Fruit fly (Drosophila melanogaster) whole organism, embryonic: ENCODE results near the gene BthD.
A peak's percentile ranks its signal among the peaks of the same experiment; 100 is the strongest.

ENCODE experiments used
- Adf1 ChIP-seq: fragments of 200-800 bp; sonication (Bioruptor generic); IDR thresholded peaks from 2 replicates; pipeline ENCODE4 v1.3.6; 2022; ENCODE audit warnings: missing biosample characterization, missing genetic modification characterization
- Awh ChIP-seq: fragments of 200-800 bp; sonication (Bioruptor generic); IDR thresholded peaks from 2 replicates; pipeline ENCODE4, ENCODE4 v1.3.6; 2022; ENCODE audit warnings: missing biosample characterization, missing genetic modification characterization
- Bgb ChIP-seq: fragments of 200-800 bp; sonication (Bioruptor generic); IDR thresholded peaks from 2 replicates; pipeline ENCODE4 v1.3.6; 2022; ENCODE audit warnings: missing biosample characterization, missing genetic modification characterization; ENCODE audit not compliant: partially characterized antibody
- Bteb2 ChIP-seq: fragments of 200-800 bp; sonication (Bioruptor generic); optimal IDR thresholded peaks from 2 replicates; lab custom pipeline; 2016; ENCODE audit warnings: missing biosample characterization, missing genetic modification characterization
- CG10321 ChIP-seq: fragments of 200-800 bp; sonication (Bioruptor generic); IDR thresholded peaks from 2 replicates; pipeline ENCODE4 v1.3.6; 2022; ENCODE audit warnings: missing biosample characterization, missing genetic modification characterization
- CG10979 ChIP-seq: fragments of 200-800 bp; sonication (Bioruptor generic); optimal IDR thresholded peaks from 2 replicates; lab custom pipeline; 2018; ENCODE audit warnings: missing biosample characterization, mild to moderate bottlenecking, missing genetic modification characterization, moderate library complexity
- CG11723 ChIP-seq: fragments of 200-800 bp; sonication (Bioruptor generic); optimal IDR thresholded peaks from 2 replicates; lab custom pipeline; 2017; ENCODE audit warnings: missing biosample characterization, mild to moderate bottlenecking, missing genetic modification characterization
- CG13424 ChIP-seq: fragments of 200-800 bp; sonication (Bioruptor generic); optimal IDR thresholded peaks from 2 replicates; lab custom pipeline; 2019; ENCODE audit warnings: missing biosample characterization, mild to moderate bottlenecking, missing genetic modification characterization, moderate library complexity
- CG15601 ChIP-seq: fragments of 200-800 bp; sonication (Bioruptor generic); optimal IDR thresholded peaks from 3 replicates; lab custom pipeline; 2019; ENCODE audit warnings: missing biosample characterization, mild to moderate bottlenecking, missing genetic modification characterization, moderate library complexity
- CG15696 ChIP-seq: fragments of 200-800 bp; sonication (Bioruptor generic); optimal IDR thresholded peaks from 2 replicates; lab custom pipeline; 2019; ENCODE audit warnings: missing biosample characterization, mild to moderate bottlenecking, missing genetic modification characterization, moderate library complexity
- CG1602 ChIP-seq: fragments of 200-800 bp; sonication (Bioruptor generic); optimal IDR thresholded peaks from 3 replicates; lab custom pipeline; 2016; ENCODE audit warnings: missing biosample characterization, missing genetic modification characterization
- CG1647 ChIP-seq: fragments of 200-800 bp; sonication (Bioruptor generic); optimal IDR thresholded peaks from 3 replicates; lab custom pipeline; 2016; ENCODE audit warnings: missing biosample characterization, missing genetic modification characterization
- CG17612 ChIP-seq: fragments of 200-800 bp; sonication (Bioruptor generic); IDR thresholded peaks from 2 replicates; pipeline ENCODE4 v1.3.6; 2022; ENCODE audit warnings: missing biosample characterization, missing genetic modification characterization
- CG1832 ChIP-seq: fragments of 200-800 bp; sonication (Bioruptor generic); optimal IDR thresholded peaks from 2 replicates; lab custom pipeline; 2017; ENCODE audit warnings: missing biosample characterization, mild to moderate bottlenecking, missing genetic modification characterization, inconsistent platforms
- CG31441 ChIP-seq: fragments of 200-800 bp; sonication (Bioruptor generic); IDR thresholded peaks from 2 replicates; pipeline ENCODE4 v1.3.6; 2022; ENCODE audit warnings: missing biosample characterization, missing genetic modification characterization
- CG33557 ChIP-seq: fragments of 200-800 bp; sonication (Bioruptor generic); optimal IDR thresholded peaks from 2 replicates; lab custom pipeline; 2019; ENCODE audit warnings: missing biosample characterization, mild to moderate bottlenecking, missing genetic modification characterization, moderate library complexity
- CG3726 ChIP-seq: fragments of 200-800 bp; sonication (Bioruptor generic); IDR thresholded peaks from 3 replicates; pipeline ENCODE4, ENCODE4 v1.3.6; 2022; ENCODE audit warnings: missing biosample characterization, missing genetic modification characterization
- CG4404 ChIP-seq: fragments of 200-800 bp; sonication (Bioruptor generic); IDR thresholded peaks from 2 replicates; pipeline ENCODE4 v1.3.6; 2022; ENCODE audit warnings: missing biosample characterization, missing genetic modification characterization
- CG6175 ChIP-seq: fragments of 200-800 bp; sonication (Bioruptor generic); IDR thresholded peaks from 3 replicates; pipeline ENCODE4 v1.3.6; 2022; ENCODE audit warnings: missing biosample characterization, missing genetic modification characterization
- CG6272 ChIP-seq: fragments of 200-800 bp; sonication (Bioruptor generic); IDR thresholded peaks from 2 replicates; pipeline ENCODE4 v1.3.6; 2022; ENCODE audit warnings: missing biosample characterization, missing genetic modification characterization
- CG6791 ChIP-seq: fragments of 200-800 bp; sonication (Bioruptor generic); IDR thresholded peaks from 3 replicates; pipeline ENCODE4 v1.3.6; 2022; ENCODE audit warnings: missing biosample characterization, missing genetic modification characterization; ENCODE audit not compliant: partially characterized antibody
- CG7745 ChIP-seq: fragments of 200-800 bp; sonication (Bioruptor generic); optimal IDR thresholded peaks from 2 replicates; lab custom pipeline; 2018; ENCODE audit warnings: missing biosample characterization, mild to moderate bottlenecking, missing genetic modification characterization, moderate library complexity
- CG8478 ChIP-seq: fragments of >200 bp; optimal IDR thresholded peaks from 2 replicates; lab custom pipeline; 2018
- Dip3 ChIP-seq: fragments of 200-800 bp; sonication (Bioruptor generic); optimal IDR thresholded peaks from 3 replicates; lab custom pipeline; 2016; ENCODE audit warnings: missing biosample characterization, missing genetic modification characterization
- H15 ChIP-seq: fragments of 200-800 bp; sonication (Bioruptor generic); IDR thresholded peaks from 3 replicates; pipeline ENCODE4 v1.3.6; 2022; ENCODE audit warnings: missing biosample characterization, missing genetic modification characterization
- Hsf ChIP-seq: fragments of 200-800 bp; sonication (Bioruptor generic); optimal IDR thresholded peaks from 3 replicates; lab custom pipeline; 2016; ENCODE audit warnings: missing biosample characterization, missing genetic modification characterization
- Myb ChIP-seq: fragments of 200-800 bp; sonication (Bioruptor generic); optimal IDR thresholded peaks from 2 replicates; lab custom pipeline; 2016; ENCODE audit warnings: missing biosample characterization, missing genetic modification characterization
- Optix ChIP-seq: fragments of 200-800 bp; sonication (Bioruptor generic); IDR thresholded peaks from 3 replicates; pipeline ENCODE4 v1.3.6; 2022; ENCODE audit warnings: missing biosample characterization, missing genetic modification characterization
- Scr ChIP-seq: fragments of 200-800 bp; sonication (Bioruptor generic); IDR thresholded peaks from 2 replicates; pipeline ENCODE4 v1.3.6; 2022; ENCODE audit warnings: missing biosample characterization, missing genetic modification characterization; ENCODE audit not compliant: partially characterized antibody
- Stat92E ChIP-seq, 3 experiments: fragments of >200 bp in 2 of 3; fragments of 200-800 bp in 1 of 3; sonication (Bioruptor generic) in 1 of 3; optimal IDR thresholded peaks; 2 replicates each; lab custom pipeline; 2017 to 2019; ENCODE audit warnings: missing biosample characterization in 3 of 3, missing genetic modification characterization in 3 of 3, mild to moderate bottlenecking in 1 of 3, moderate library complexity in 1 of 3
- Tbp ChIP-seq: fragments of >200 bp; optimal IDR thresholded peaks from 2 replicates; lab custom pipeline; 2018; ENCODE audit warnings: missing biosample characterization, missing genetic modification characterization
- corto ChIP-seq: fragments of 200-800 bp; sonication (Bioruptor generic); optimal IDR thresholded peaks from 2 replicates; lab custom pipeline; 2016; ENCODE audit warnings: missing biosample characterization, mild to moderate bottlenecking, missing genetic modification characterization, moderate library complexity
- dan ChIP-seq: fragments of 200-800 bp; sonication (Bioruptor generic); IDR thresholded peaks from 2 replicates; pipeline ENCODE4 v1.3.6; 2022; ENCODE audit warnings: missing biosample characterization, missing genetic modification characterization
- ewg ChIP-seq: fragments of 200-800 bp; sonication (Bioruptor generic); optimal IDR thresholded peaks from 3 replicates; lab custom pipeline; 2017; ENCODE audit warnings: mild to moderate bottlenecking, missing biosample characterization, missing genetic modification reagents, missing genetic modification characterization
- fd102C ChIP-seq: fragments of 200-800 bp; sonication (Bioruptor generic); optimal IDR thresholded peaks from 2 replicates; lab custom pipeline; 2018; ENCODE audit warnings: missing biosample characterization, mild to moderate bottlenecking, missing genetic modification characterization, moderate library complexity
- fru ChIP-seq: fragments of >200 bp; optimal IDR thresholded peaks from 2 replicates; lab custom pipeline; 2017
- gcm ChIP-seq: fragments of 200-800 bp; sonication (Bioruptor generic); optimal IDR thresholded peaks from 2 replicates; lab custom pipeline; 2019; ENCODE audit warnings: missing biosample characterization, mild to moderate bottlenecking, missing genetic modification characterization, moderate library complexity
- lab ChIP-seq: fragments of 200-800 bp; sonication (Bioruptor generic); optimal IDR thresholded peaks from 3 replicates; lab custom pipeline; 2017; ENCODE audit warnings: missing biosample characterization, missing genetic modification characterization, mild to moderate bottlenecking, moderate library complexity, missing genetic modification reagents
- pfk ChIP-seq: fragments of 200-800 bp; sonication (Bioruptor generic); optimal IDR thresholded peaks from 2 replicates; lab custom pipeline; 2018; ENCODE audit warnings: missing biosample characterization, mild to moderate bottlenecking, missing genetic modification characterization, moderate library complexity
- phol ChIP-seq: fragments of 200-800 bp; sonication (Bioruptor generic); optimal IDR thresholded peaks from 3 replicates; lab custom pipeline; 2018; ENCODE audit warnings: missing biosample characterization, mild to moderate bottlenecking, missing genetic modification characterization, moderate library complexity
- pros ChIP-seq: fragments of 200-800 bp; sonication (Bioruptor generic); optimal IDR thresholded peaks from 3 replicates; lab custom pipeline; 2019; ENCODE audit warnings: missing biosample characterization, mild to moderate bottlenecking, missing genetic modification characterization, moderate library complexity
- rib ChIP-seq: fragments of 200-800 bp; sonication (Bioruptor generic); IDR thresholded peaks from 2 replicates; pipeline ENCODE4 v1.3.6; 2022; ENCODE audit warnings: missing biosample characterization, missing genetic modification characterization
- sc ChIP-seq, 3 experiments: fragments of >200 bp in 2 of 3; fragments of 200-800 bp in 1 of 3; sonication (Bioruptor generic) in 1 of 3; optimal IDR thresholded peaks; 2 replicates in 2 of 3; 3 replicates in 1 of 3; lab custom pipeline; 2017; ENCODE audit warnings: mild to moderate bottlenecking in 1 of 3, missing biosample characterization in 1 of 3, missing genetic modification characterization in 1 of 3, missing genetic modification reagents in 1 of 3
- slbo ChIP-seq: fragments of 200-800 bp; sonication (Bioruptor generic); IDR thresholded peaks from 2 replicates; pipeline ENCODE4 v1.3.6; 2022; ENCODE audit warnings: missing biosample characterization, missing genetic modification characterization
- slou ChIP-seq: fragments of 200-800 bp; sonication (Bioruptor generic); optimal IDR thresholded peaks from 3 replicates; lab custom pipeline; 2016; ENCODE audit warnings: missing biosample characterization, missing genetic modification characterization
- sob ChIP-seq: fragments of 200-800 bp; sonication (Bioruptor generic); IDR thresholded peaks from 2 replicates; pipeline ENCODE4 v1.3.6; 2022; ENCODE audit warnings: missing biosample characterization, missing genetic modification characterization
- vnd ChIP-seq: fragments of 200-800 bp; sonication (Bioruptor generic); IDR thresholded peaks from 3 replicates; pipeline ENCODE4 v1.3.6; 2022; ENCODE audit warnings: missing biosample characterization, missing genetic modification characterization; ENCODE audit not compliant: partially characterized antibody

Gene BthD

dm6 chrX:13563483-13564443 is 48.2 kb upstream of the BthD start, which contains the start of the genes CG46311 and Tpst (continued):
- TF ChIP-seq slou (no peak), H15 (GFP tag; lab: Robert Waterston, UW) (peak; percentile 72), Bteb2 (GFP tag; lab: Kevin White, UChicago) (no peak), Bgb (GFP tag; lab: Robert Waterston, UW) (peak; percentile 51), fru (no peak), ewg (GFP tag; lab: Kevin White, UChicago) (peak; percentile 23), sob (GFP tag; lab: Robert Waterston, UW) (peak; percentile 58; the same call in 1 of the 2 replicates), sc (optimal IDR thresholded peaks at IDR 0.05; lab: Kevin White, UChicago) (no peak), sc (GFP tag; optimal IDR thresholded peaks at IDR 0.05; lab: Kevin White, UChicago) (peak; percentile 24), Myb (GFP tag; lab: Kevin White, UChicago) (peak; percentile 65), CG1832 (peak; percentile 44), CG4404 (GFP tag; lab: Robert Waterston, UW) (peak; percentile 36; the same call in 1 of the 2 replicates), CG6272 (no peak), CG10321 (GFP tag; lab: Robert Waterston, UW) (0 out of 2 replicates have a peak, but pooled peaks have one; percentile 41), CG11723 (GFP tag; lab: Kevin White, UChicago) (no peak), pros (GFP tag; lab: Kevin White, UChicago) (no peak), fd102C (GFP tag; lab: Kevin White, UChicago) (no peak), vnd (GFP tag; lab: Robert Waterston, UW) (no peak), CG7745 (tag; lab: Kevin White, UChicago) (no peak), pfk (GFP tag; lab: Kevin White, UChicago) (no peak), Optix (peak; percentile 60; the same call in 1 of the 3 replicates), Adf1 (peak; percentile 89), Awh (GFP tag; lab: Robert Waterston, UW) (peak; percentile 66), rib (GFP tag; lab: Robert Waterston, UW) (no peak), CG33557 (GFP tag; lab: Kevin White, UChicago) (peak; percentile 4), CG1647 (GFP tag; lab: Kevin White, UChicago) (peak; percentile 28), CG3726 (GFP tag; lab: Robert Waterston, UW) (no peak), CG10979 (tag; lab: Kevin White, UChicago) (peak; percentile 100), Tbp (no peak), CG1602 (GFP tag; lab: Kevin White, UChicago) (peak; percentile 68), CG6175 (GFP tag; lab: Robert Waterston, UW) (peak; percentile 79; the same call in 2 of the 3 replicates), slbo (GFP tag; lab: Robert Waterston, UW) (peak; percentile 85), CG6791 (GFP tag; lab: Robert Waterston, UW) (0 out of 3 replicates have a peak, but pooled peaks have one; percentile 62), CG15696 (tag; lab: Kevin White, UChicago) (peak; percentile 74), CG31441 (0 out of 2 replicates have a peak, but pooled peaks have one; percentile 42), gcm (GFP tag; lab: Kevin White, UChicago) (no peak), lab (GFP tag; lab: Kevin White, UChicago) (peak; percentile 42), phol (tag; lab: Kevin White, UChicago) (peak; percentile 37), Hsf (GFP tag; lab: Kevin White, UChicago) (peak; percentile 74), Scr (GFP tag; lab: Robert Waterston, UW) (peak; percentile 39; the same call in 1 of the 2 replicates), dan (GFP tag; lab: Robert Waterston, UW) (no peak), CG17612 (no peak), CG15601 (tag; lab: Kevin White, UChicago) (peak; percentile 26), Dip3 (peak; percentile 47), CG13424 (peak; percentile 48), CG8478 (lab: Kevin White, UChicago) (no peak), Stat92E (GFP tag; optimal IDR thresholded peaks at IDR 0.05; lab: Kevin White, UChicago) (peak in 1 of 3 experiments; percentile 59), corto (GFP tag; lab: Kevin White, UChicago) (no peak)
